Worm (Caenorhabditis elegans) whole organism, L4/young adult: ENCODE results near the gene elo-4.

Experiments
- W03F9.2 ChIP-seq: fragments of 150-350 bp; optimal IDR thresholded peaks from 2 replicates; lab custom pipeline; 2014; ENCODE audit warnings: missing biosample characterization, missing genetic modification characterization
- dao-5 ChIP-seq: sonication (generic microtip); optimal IDR thresholded peaks from 2 replicates; lab custom pipeline; 2016; ENCODE audit warnings: missing genotype, missing genetic modification characterization, moderate library complexity, missing compliant biosample characterization
- him-1 ChIP-seq: sonication (generic microtip); optimal IDR thresholded peaks from 2 replicates; lab custom pipeline; 2016; ENCODE audit warnings: missing genotype, missing genetic modification reagents, missing genetic modification characterization, missing compliant biosample characterization

Gene elo-4

DNA sequence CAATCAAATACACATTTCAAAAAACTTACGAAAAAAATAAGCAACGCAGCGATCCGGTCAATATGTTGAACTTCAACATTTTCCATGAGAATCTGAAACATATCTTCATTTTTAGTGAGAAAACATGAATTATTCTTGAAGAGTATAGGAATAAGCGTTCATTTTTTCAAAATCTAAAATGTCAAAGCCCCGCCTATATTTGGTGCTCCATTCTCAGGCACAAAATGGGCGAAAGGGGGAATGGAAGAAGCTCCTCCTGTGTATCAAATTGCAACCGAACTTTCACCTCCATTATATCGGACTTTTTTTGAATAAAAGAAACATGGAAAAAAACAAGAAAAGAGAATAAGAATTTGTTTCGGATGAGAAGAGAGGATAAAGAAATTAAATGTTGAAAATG, 27.5 kb downstream of the elo-4 start, which contains the start of gene srx-45:
Gene srx-45, minus strand, starts transcription at position 101 of the 400 bp plus-strand sequence.
- no peak for TF ChIP-seq dao-5 (tag; lab: Kevin White, UChicago)
- no peak for TF ChIP-seq him-1 (tag; lab: Kevin White, UChicago)
- no peak for TF ChIP-seq W03F9.2 (tag; lab: Kevin White, UChicago)

DNA sequence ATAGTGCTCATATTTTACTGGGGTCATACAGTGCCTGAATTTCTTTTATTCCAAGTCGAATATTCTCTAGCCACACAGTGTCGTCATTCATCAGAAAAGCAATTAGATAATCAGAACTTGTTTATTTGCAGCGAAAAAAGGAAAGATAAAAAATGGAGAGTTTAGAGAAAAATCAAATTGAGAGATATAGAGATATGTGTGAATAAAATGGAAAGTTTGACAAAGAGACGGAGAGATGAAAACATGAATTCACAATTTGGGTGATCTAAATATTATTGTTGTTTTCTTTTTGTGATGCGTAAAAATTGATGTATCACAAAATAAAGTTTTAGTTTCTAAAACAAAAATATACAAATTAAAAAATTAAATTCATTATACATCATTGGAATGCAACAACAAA, 33.4 kb downstream of the elo-4 start:
- TF ChIP-seq dao-5 (tag; lab: Kevin White, UChicago) (no peak), W03F9.2 (tag; lab: Kevin White, UChicago) (no peak), him-1 (tag; lab: Kevin White, UChicago) (no peak)

DNA sequence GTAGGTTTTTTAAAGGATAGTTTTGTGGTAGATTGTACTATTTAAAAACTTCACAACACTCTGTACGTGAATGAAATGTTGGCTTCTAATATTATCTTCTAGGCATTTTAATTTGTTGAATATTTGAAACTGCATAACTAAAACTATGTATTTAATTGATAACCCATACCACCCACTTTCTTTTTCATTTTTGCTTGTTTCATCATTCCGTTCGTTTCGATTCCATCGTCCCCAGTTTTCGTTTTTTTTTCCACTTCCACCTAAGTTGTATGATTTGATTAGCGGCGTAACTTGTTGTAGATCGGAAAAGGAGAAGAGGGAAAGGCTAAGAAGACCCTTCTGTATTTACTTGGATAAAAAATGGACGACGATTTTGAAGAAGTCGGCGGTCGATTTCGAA, 34.2 kb downstream of the elo-4 start, which contains the start of gene K01B6.3:
Gene K01B6.3, plus strand, starts transcription at position 301 of the 400 bp plus-strand sequence.
- TF ChIP-seq W03F9.2 (tag; lab: Kevin White, UChicago) (no peak), dao-5 (tag; lab: Kevin White, UChicago) (no peak), him-1 (tag; lab: Kevin White, UChicago) (no peak)

ce11 chrIII:9299116-9299515, 35.0 kb downstream of the elo-4 start:
- no peak for TF ChIP-seq W03F9.2 (tag; lab: Kevin White, UChicago)
- no peak for TF ChIP-seq dao-5 (tag; lab: Kevin White, UChicago)
- no peak for TF ChIP-seq him-1 (tag; lab: Kevin White, UChicago)

DNA sequence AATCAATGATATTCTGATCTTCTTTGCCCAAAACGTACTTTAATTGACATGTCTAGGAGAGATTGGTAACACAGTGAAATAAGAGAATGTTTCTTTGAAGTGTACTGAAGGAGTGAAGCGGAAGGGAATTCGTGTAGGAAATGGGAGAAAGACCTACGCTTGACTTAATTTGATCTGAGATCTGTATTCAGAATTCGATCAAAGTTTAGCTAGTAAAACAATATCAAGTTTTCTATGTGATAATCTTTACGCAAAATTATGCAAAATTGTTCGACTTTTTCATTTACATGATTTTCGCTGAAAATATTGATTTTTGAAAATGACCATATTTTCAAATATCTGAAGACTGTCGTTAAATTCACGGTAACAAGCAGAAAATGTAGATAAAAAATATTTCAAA, 36.7 kb downstream of the elo-4 start, which contains the start of gene K01B6.4:
Gene K01B6.4, minus strand, starts transcription at position 101 of the 400 bp plus-strand sequence.
- TF ChIP-seq dao-5 (tag; lab: Kevin White, UChicago) (no peak), W03F9.2 (tag; lab: Kevin White, UChicago) (no peak), him-1 (tag; lab: Kevin White, UChicago) (no peak)

ce11 chrIII:9289815-9290214, 44.3 kb downstream of the elo-4 start:
- no peak for TF ChIP-seq dao-5 (tag; lab: Kevin White, UChicago)
- TF ChIP-seq W03F9.2 (tag; lab: Kevin White, UChicago) = no peak
- TF ChIP-seq him-1 (tag; lab: Kevin White, UChicago) = no peak

- TF ChIP-seq him-1 (tag; lab: Kevin White, UChicago) (no peak), W03F9.2 (tag; lab: Kevin White, UChicago) (no peak), dao-5 (tag; lab: Kevin White, UChicago) (no peak)
These were observed 45.5 kb downstream of the elo-4 start for ce11 chrIII:9288540-9288939.
